Fruit fly (Drosophila melanogaster) whole organism, wandering third instar larva: ENCODE data around the gene DCX-EMAP.

ENCODE experiments used
- Hnf4 ChIP-seq: fragments of 200-800 bp; sonication (Bioruptor generic); optimal IDR thresholded peaks from 2 replicates; lab custom pipeline; 2016; ENCODE audit warnings: missing biosample characterization, mild to moderate bottlenecking, missing genetic modification characterization
- Hr78 ChIP-seq: fragments of >200 bp; optimal IDR thresholded peaks from 2 replicates; lab custom pipeline; 2017; ENCODE audit warnings: missing biosample characterization, missing genetic modification characterization
- Myc ChIP-seq: fragments of >200 bp; optimal IDR thresholded peaks from 2 replicates; lab custom pipeline; 2017
- OdsH ChIP-seq: fragments of 200-800 bp; sonication (Bioruptor generic); optimal IDR thresholded peaks from 2 replicates; lab custom pipeline; 2016; ENCODE audit warnings: missing biosample characterization, mild to moderate bottlenecking, missing genetic modification characterization
- fru ChIP-seq: fragments of 200-800 bp; sonication (Bioruptor generic); optimal IDR thresholded peaks from 3 replicates; lab custom pipeline; 2016; ENCODE audit warnings: missing biosample characterization, mild to moderate bottlenecking, missing genetic modification characterization
- h ChIP-seq: fragments of 200-800 bp; sonication (Bioruptor generic); optimal IDR thresholded peaks from 3 replicates; lab custom pipeline; 2016; ENCODE audit warnings: missing biosample characterization, mild to moderate bottlenecking, missing genetic modification characterization
- lola ChIP-seq: fragments of >200 bp; optimal IDR thresholded peaks from 2 replicates; lab custom pipeline; 2017; ENCODE audit warnings: missing biosample characterization, missing genetic modification characterization
- psq ChIP-seq: fragments of 200-800 bp; sonication (Bioruptor generic); optimal IDR thresholded peaks from 3 replicates; lab custom pipeline; 2017; ENCODE audit warnings: missing biosample characterization, mild to moderate bottlenecking, missing genetic modification characterization, moderate library complexity
- sv ChIP-seq: fragments of 200-800 bp; sonication (Bioruptor generic); optimal IDR thresholded peaks from 3 replicates; lab custom pipeline; 2016; ENCODE audit warnings: missing biosample characterization, missing genetic modification characterization
- tai ChIP-seq: sonication (Bioruptor generic); optimal IDR thresholded peaks from 2 replicates; lab custom pipeline; 2016; ENCODE audit warnings: missing biosample characterization, missing genetic modification characterization
- woc ChIP-seq: sonication (Bioruptor generic); optimal IDR thresholded peaks from 2 replicates; lab custom pipeline; 2016; ENCODE audit warnings: missing biosample characterization, mild to moderate bottlenecking, missing genetic modification characterization

- TF ChIP-seq sv (GFP tag; lab: Kevin White, UChicago) (no peak), Hnf4 (GFP tag; lab: Kevin White, UChicago) (no peak), Myc (lab: Kevin White, UChicago) (no peak), tai (GFP tag; lab: Kevin White, UChicago) (no peak), woc (no peak), h (GFP tag; lab: Kevin White, UChicago) (no peak), lola (GFP tag; lab: Kevin White, UChicago) (no peak), fru (GFP tag; lab: Kevin White, UChicago) (no peak), Hr78 (GFP tag; lab: Kevin White, UChicago) (no peak), psq (GFP tag; lab: Kevin White, UChicago) (no peak), OdsH (GFP tag; lab: Kevin White, UChicago) (no peak)
These were observed 55.2 kb downstream of the DCX-EMAP start for dm6 chr3L:14958613-14959327.
